Fruit fly (Drosophila melanogaster): Measurements from ENCODE around the gene fig.
A peak's percentile ranks its signal among the peaks of the same experiment; 100 is the strongest.

fig gene

DNA sequence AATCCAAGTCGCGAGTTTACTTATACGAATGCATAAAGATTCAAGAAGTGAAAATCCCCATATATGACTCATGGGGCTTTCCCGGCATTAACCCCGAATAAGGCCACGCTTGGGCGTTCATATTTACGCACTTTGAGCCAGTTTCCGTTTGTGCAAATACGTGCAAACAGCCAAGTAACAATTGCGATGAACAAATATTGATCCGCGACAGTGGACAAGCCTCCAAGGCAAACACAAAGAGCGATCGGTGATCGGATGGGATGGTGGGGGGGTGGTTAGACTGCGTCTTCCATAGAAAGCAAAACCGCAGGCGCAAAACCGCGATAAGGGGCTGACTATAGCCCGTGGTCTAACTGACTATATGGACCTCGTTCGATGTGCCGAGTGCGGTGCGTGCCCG, 23.0 kb downstream of the fig start (continued):
- TF ChIP-seq salr (GFP tag; optimal IDR thresholded peaks at IDR 0.05) (peak in 1 of 2 experiments; percentile 45), Sox14 (GFP tag; optimal IDR thresholded peaks at IDR 0.05) (peak; percentile 49), dsx (GFP tag; optimal IDR thresholded peaks at IDR 0.05; ENCODE audit: poor library complexity, severe bottlenecking) (no peak), Ets21C (GFP tag; optimal IDR thresholded peaks at IDR 0.05) (no peak), Sox102F (GFP tag; optimal IDR thresholded peaks at IDR 0.05) (no peak), Eip93F (GFP tag; optimal IDR thresholded peaks at IDR 0.05) (no peak), CG6276 (GFP tag; optimal IDR thresholded peaks at IDR 0.05) (no peak), Blimp-1 (GFP tag; optimal IDR thresholded peaks at IDR 0.05) (no peak), fd59A (GFP tag; optimal IDR thresholded peaks at IDR 0.05) (peak; percentile 10), CG32006 (GFP tag; optimal IDR thresholded peaks at IDR 0.05) (no peak), esn (GFP tag; optimal IDR thresholded peaks at IDR 0.05) (no peak), Eip78C (GFP tag) (peak; percentile 59), CG7368 (GFP tag; optimal IDR thresholded peaks at IDR 0.05) (no peak), vri (GFP tag; optimal IDR thresholded peaks at IDR 0.05) (no peak), net (GFP tag; optimal IDR thresholded peaks at IDR 0.05) (peak; percentile 14), CG10631 (GFP tag; optimal IDR thresholded peaks at IDR 0.05) (peak; percentile 18), CG31627 (GFP tag; optimal IDR thresholded peaks at IDR 0.05) (no peak), CG8319 (GFP tag; optimal IDR thresholded peaks at IDR 0.05) (no peak), CG6163 (GFP tag; IDR thresholded peaks at IDR 0.05) (peak; percentile 55; the same call in 2 of the 3 replicates)

DNA sequence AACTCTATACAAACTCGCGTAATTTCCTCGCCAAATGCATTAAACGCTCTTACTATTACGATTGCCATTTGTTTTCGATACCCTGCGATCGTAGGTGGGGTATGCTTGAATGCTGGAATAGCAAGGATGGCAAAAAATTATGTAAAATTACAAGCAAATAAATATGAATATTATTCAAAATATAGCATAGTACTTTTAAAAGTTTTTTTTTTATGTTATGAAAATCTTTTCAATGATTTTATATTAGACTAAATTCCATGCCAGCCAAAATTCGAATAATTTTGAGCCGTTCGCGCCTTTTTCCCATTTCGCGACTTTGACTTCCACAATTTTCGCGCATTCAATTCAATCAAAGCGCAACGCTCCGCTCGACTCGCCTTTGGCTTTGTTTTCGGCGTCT, 24.1 kb downstream of the fig start:
- TF ChIP-seq CG8632 (GFP tag; optimal IDR thresholded peaks at IDR 0.05) = no peak
- TF ChIP-seq OdsH (GFP tag; optimal IDR thresholded peaks at IDR 0.05) = no peak
- no peak for TF ChIP-seq Hr38 (GFP tag; optimal IDR thresholded peaks at IDR 0.05)
- no peak for TF ChIP-seq CG6276 (GFP tag; optimal IDR thresholded peaks at IDR 0.05)
- no peak for TF ChIP-seq Gug (GFP tag; IDR thresholded peaks at IDR 0.05)
- no peak for TF ChIP-seq Ets96B (tag; optimal IDR thresholded peaks at IDR 0.05)
- no peak for TF ChIP-seq fd59A (GFP tag; optimal IDR thresholded peaks at IDR 0.05)
- TF ChIP-seq svp (GFP tag) = no peak
- TF ChIP-seq CG11762 (GFP tag; optimal IDR thresholded peaks at IDR 0.05; ENCODE audit: insufficient read depth) = no peak
- TF ChIP-seq Lpt (GFP tag; optimal IDR thresholded peaks at IDR 0.05) = peak; percentile 12
- TF ChIP-seq CG8119 (GFP tag; IDR thresholded peaks at IDR 0.05) = peak; percentile 58
- no peak for TF ChIP-seq Sox102F (GFP tag; optimal IDR thresholded peaks at IDR 0.05)
- no peak for TF ChIP-seq dsx (GFP tag; optimal IDR thresholded peaks at IDR 0.05; ENCODE audit: poor library complexity, severe bottlenecking)
- no peak for TF ChIP-seq net (GFP tag; optimal IDR thresholded peaks at IDR 0.05)
- TF ChIP-seq dac (GFP tag; optimal IDR thresholded peaks at IDR 0.05) = no peak
- TF ChIP-seq pdm3 (GFP tag; optimal IDR thresholded peaks at IDR 0.05) = peak; percentile 4
- TF ChIP-seq lz (GFP tag; optimal IDR thresholded peaks at IDR 0.05) = no peak
- TF ChIP-seq fkh (GFP tag; optimal IDR thresholded peaks at IDR 0.05) = no peak
- TF ChIP-seq achi (GFP tag; optimal IDR thresholded peaks at IDR 0.05) = no peak
- TF ChIP-seq CG15336 (GFP tag; IDR thresholded peaks at IDR 0.05) = no peak; the same call in 1 of the 2 replicates
- no peak for TF ChIP-seq Smox (GFP tag; optimal IDR thresholded peaks at IDR 0.05)
- TF ChIP-seq Eip93F (GFP tag; optimal IDR thresholded peaks at IDR 0.05) = no peak
- no peak for TF ChIP-seq CG10669 (GFP tag; optimal IDR thresholded peaks at IDR 0.05)
- peak; percentile 41; the same call in 1 of the 3 replicates for TF ChIP-seq eg (GFP tag; IDR thresholded peaks at IDR 0.05)
- no peak for TF ChIP-seq CG1621 (tag; optimal IDR thresholded peaks at IDR 0.05)
- TF ChIP-seq Sox14 (GFP tag; optimal IDR thresholded peaks at IDR 0.05) = no peak
- no peak for TF ChIP-seq spab (GFP tag; optimal IDR thresholded peaks at IDR 0.05)
- TF ChIP-seq salr (GFP tag; optimal IDR thresholded peaks at IDR 0.05) = no peak
- no peak for TF ChIP-seq esn (GFP tag; optimal IDR thresholded peaks at IDR 0.05)
- TF ChIP-seq CG8319 (GFP tag; optimal IDR thresholded peaks at IDR 0.05) = no peak
- no peak for TF ChIP-seq Eip75B (GFP tag; optimal IDR thresholded peaks at IDR 0.05)
- no peak for TF ChIP-seq cyc (GFP tag; optimal IDR thresholded peaks at IDR 0.05)
- TF ChIP-seq CG6808 (GFP tag; optimal IDR thresholded peaks at IDR 0.05) = no peak
- no peak for TF ChIP-seq Blimp-1 (GFP tag; optimal IDR thresholded peaks at IDR 0.05)
- no peak for TF ChIP-seq CG31627 (GFP tag; optimal IDR thresholded peaks at IDR 0.05)
- TF ChIP-seq fd85E (GFP tag; optimal IDR thresholded peaks at IDR 0.05) = no peak
- peak; percentile 61 for TF ChIP-seq CG32006 (GFP tag; optimal IDR thresholded peaks at IDR 0.05)
- TF ChIP-seq Hr4 (GFP tag; optimal IDR thresholded peaks at IDR 0.05) = peak; percentile 12
- peak; percentile 24 for TF ChIP-seq Eip78C (GFP tag)
- TF ChIP-seq vri (GFP tag; optimal IDR thresholded peaks at IDR 0.05) = no peak

All from whole organism, prepupa.